Fruit fly (Drosophila melanogaster): ENCODE measurements around the gene f.

Gene f

dm6 chrX:17229475-17230169, 3.1 kb upstream of the f start (continued):
- TF ChIP-seq Deaf1 (tag; optimal IDR thresholded peaks at IDR 0.05) (no peak), CG2678 (tag; optimal IDR thresholded peaks at IDR 0.05) (no peak), sens (GFP tag) (peak; percentile 76), CG13287 (GFP tag; IDR thresholded peaks at IDR 0.05; ENCODE audit: partially characterized antibody) (no peak), cg (GFP tag; optimal IDR thresholded peaks at IDR 0.05) (no peak), abd-A (tag; optimal IDR thresholded peaks at IDR 0.05) (peak; percentile 74), Oli (tag; optimal IDR thresholded peaks at IDR 0.05) (peak; percentile 10), ro (GFP tag; IDR thresholded peaks at IDR 0.05) (no peak), Bdp1 (GFP tag; optimal IDR thresholded peaks at IDR 0.05) (no peak), Hmr (GFP tag; optimal IDR thresholded peaks at IDR 0.05) (no peak), Blimp-1 (GFP tag; optimal IDR thresholded peaks at IDR 0.05) (peak; percentile 100), CG1792 (GFP tag; optimal IDR thresholded peaks at IDR 0.05) (no peak), mam (GFP tag; optimal IDR thresholded peaks at IDR 0.05) (peak; percentile 12), ken (GFP tag; IDR thresholded peaks at IDR 0.05) (no peak), zen (tag; optimal IDR thresholded peaks at IDR 0.05) (no peak), CG4730 (GFP tag; IDR thresholded peaks at IDR 0.05) (no peak), fd3F (GFP tag; optimal IDR thresholded peaks at IDR 0.05) (no peak), CG31441 (GFP tag; IDR thresholded peaks at IDR 0.05) (no peak), Mad (GFP tag; optimal IDR thresholded peaks at IDR 0.05) (peak; percentile 29), Meics (GFP tag; optimal IDR thresholded peaks at IDR 0.05) (no peak), Pdp1 (GFP tag; optimal IDR thresholded peaks at IDR 0.05) (peak; percentile 18 to 53), Fer2 (tag; optimal IDR thresholded peaks at IDR 0.05) (no peak), Dek (tag; optimal IDR thresholded peaks at IDR 0.05) (no peak), Xbp1 (GFP tag; optimal IDR thresholded peaks at IDR 0.05) (peak; percentile 34), CG6272 (GFP tag; IDR thresholded peaks at IDR 0.05) (no peak), hth (optimal IDR thresholded peaks at IDR 0.05) (no peak), run (tag; optimal IDR thresholded peaks at IDR 0.05) (no peak), Atf6 (GFP tag; IDR thresholded peaks at IDR 0.05) (no peak), CG7963 (GFP tag; IDR thresholded peaks at IDR 0.05; ENCODE audit: partially characterized antibody) (no peak), lilli (GFP tag; optimal IDR thresholded peaks at IDR 0.05) (peak; percentile 42), Ssrp (tag; optimal IDR thresholded peaks at IDR 0.05) (peak; percentile 52), CHES-1-like (GFP tag; optimal IDR thresholded peaks at IDR 0.05) (peak; percentile 4), CG14050 (GFP tag; IDR thresholded peaks at IDR 0.05) (no peak), unpg (GFP tag; optimal IDR thresholded peaks at IDR 0.05) (peak; percentile 53), sug (tag; optimal IDR thresholded peaks at IDR 0.05) (no peak), hkb (optimal IDR thresholded peaks at IDR 0.05) (no peak), hkb (GFP tag; IDR thresholded peaks at IDR 0.05) (no peak), CG12769 (tag; optimal IDR thresholded peaks at IDR 0.05) (peak; percentile 25), Sin3A (optimal IDR thresholded peaks at IDR 0.05) (no peak), Trl (optimal IDR thresholded peaks at IDR 0.05) (no peak), Trl (GFP tag; optimal IDR thresholded peaks at IDR 0.05) (no peak), Max (GFP tag; optimal IDR thresholded peaks at IDR 0.05) (no peak), toy (GFP tag; IDR thresholded peaks at IDR 0.05) (no peak), CG43689 (GFP tag; IDR thresholded peaks at IDR 0.05) (no peak), CG32772 (GFP tag; IDR thresholded peaks at IDR 0.05) (no peak), bigmax (GFP tag; optimal IDR thresholded peaks at IDR 0.05) (no peak), CG4404 (GFP tag; IDR thresholded peaks at IDR 0.05) (no peak), CG1529 (GFP tag; optimal IDR thresholded peaks at IDR 0.05) (no peak), pita (GFP tag; optimal IDR thresholded peaks at IDR 0.05) (peak; percentile 16), Spps (tag; optimal IDR thresholded peaks at IDR 0.05) (no peak), CoRest (tag; optimal IDR thresholded peaks at IDR 0.05) (peak; percentile 50), Rfx (GFP tag; IDR thresholded peaks at IDR 0.05) (no peak)

Data from whole organism, embryonic.